Fruit fly (Drosophila melanogaster) whole organism, wandering third instar larva: ENCODE measurements around the gene Prx1.

ENCODE experiments used
- Abd-B ChIP-seq: fragments of >200 bp; optimal IDR thresholded peaks from 2 replicates; lab custom pipeline; 2017; ENCODE audit warnings: missing biosample characterization, missing genetic modification characterization
- CG32264 ChIP-seq: fragments of 200-800 bp; sonication (Bioruptor generic); optimal IDR thresholded peaks from 2 replicates; lab custom pipeline; 2016; ENCODE audit warnings: missing biosample characterization, missing genetic modification characterization
- CG9705 ChIP-seq: fragments of 200-800 bp; sonication (Bioruptor generic); optimal IDR thresholded peaks from 2 replicates; lab custom pipeline; 2018; ENCODE audit warnings: missing biosample characterization, mild to moderate bottlenecking, missing genetic modification characterization
- CrebA ChIP-seq: fragments of 200-800 bp; sonication (Bioruptor generic); optimal IDR thresholded peaks from 2 replicates; lab custom pipeline; 2016; ENCODE audit warnings: missing biosample characterization, mild to moderate bottlenecking, missing genetic modification characterization, borderline replicate concordance
- Dfd ChIP-seq: fragments of >200 bp; optimal IDR thresholded peaks from 2 replicates; lab custom pipeline; 2017; ENCODE audit warnings: missing biosample characterization, missing genetic modification characterization
- Dif ChIP-seq: fragments of 200-275, 200-300 bp; sonication (Bioruptor generic); optimal IDR thresholded peaks from 2 replicates; lab custom pipeline; 2018; ENCODE audit warnings: missing biosample characterization, missing genetic modification characterization; ENCODE audit not compliant: partially characterized antibody
- GATAd ChIP-seq: sonication (Bioruptor generic); optimal IDR thresholded peaks from 2 replicates; lab custom pipeline; 2016; ENCODE audit warnings: missing biosample characterization, missing genetic modification characterization
- HLH106 ChIP-seq: fragments of 200-800 bp; optimal IDR thresholded peaks from 3 replicates; lab custom pipeline; 2019; ENCODE audit warnings: missing biosample characterization, mild to moderate bottlenecking, missing genetic modification characterization, moderate library complexity
- Hnf4 ChIP-seq: fragments of 200-800 bp; sonication (Bioruptor generic); optimal IDR thresholded peaks from 2 replicates; lab custom pipeline; 2016; ENCODE audit warnings: missing biosample characterization, mild to moderate bottlenecking, missing genetic modification characterization
- Hr78 ChIP-seq: fragments of >200 bp; optimal IDR thresholded peaks from 2 replicates; lab custom pipeline; 2017; ENCODE audit warnings: missing biosample characterization, missing genetic modification characterization
- Hr83 ChIP-seq: fragments of 200-300 bp; sonication (Bioruptor generic); optimal IDR thresholded peaks from 2 replicates; lab custom pipeline; 2016; ENCODE audit warnings: missing biosample characterization, mild to moderate bottlenecking, missing genetic modification characterization, moderate library complexity; ENCODE audit not compliant: poor library complexity, severe bottlenecking
- Mio ChIP-seq: sonication (Bioruptor generic); optimal IDR thresholded peaks from 2 replicates; lab custom pipeline; 2016; ENCODE audit warnings: missing biosample characterization, missing genetic modification characterization
- Myc ChIP-seq: fragments of >200 bp; optimal IDR thresholded peaks from 2 replicates; lab custom pipeline; 2017
- N ChIP-seq: fragments of >200 bp; optimal IDR thresholded peaks from 2 replicates; lab custom pipeline; 2018; ENCODE audit warnings: missing biosample characterization, missing external identifiers, missing genetic modification characterization
- OdsH ChIP-seq: fragments of 200-800 bp; sonication (Bioruptor generic); optimal IDR thresholded peaks from 2 replicates; lab custom pipeline; 2016; ENCODE audit warnings: missing biosample characterization, mild to moderate bottlenecking, missing genetic modification characterization
- Sp1 ChIP-seq: fragments of 200-800 bp; sonication (Bioruptor generic); optimal IDR thresholded peaks from 3 replicates; lab custom pipeline; 2019; ENCODE audit warnings: missing biosample characterization, mild to moderate bottlenecking, missing genetic modification characterization, moderate library complexity
- Vsx2 ChIP-seq: fragments of 200-300, 225-300 bp; sonication (Bioruptor generic); optimal IDR thresholded peaks from 2 replicates; lab custom pipeline; 2018; ENCODE audit warnings: missing biosample characterization, missing genetic modification characterization; ENCODE audit not compliant: partially characterized antibody
- br ChIP-seq: fragments of 200-800 bp; sonication (Bioruptor generic); optimal IDR thresholded peaks from 2 replicates; lab custom pipeline; 2016; ENCODE audit warnings: missing biosample characterization, missing genetic modification characterization
- brk ChIP-seq: fragments of 200-800 bp; sonication (Bioruptor generic); optimal IDR thresholded peaks from 2 replicates; lab custom pipeline; 2016; ENCODE audit warnings: missing biosample characterization, mild to moderate bottlenecking, missing genetic modification characterization
- dl ChIP-seq, 2 experiments: fragments of 175-275, 200-275 bp in 1 of 2; fragments of 200-275 bp in 1 of 2; sonication (Bioruptor generic); optimal IDR thresholded peaks; lab custom pipeline; 2018; ENCODE audit warnings: mild to moderate bottlenecking in 2 of 2, missing biosample characterization in 2 of 2, missing genetic modification characterization in 2 of 2, moderate library complexity in 2 of 2; ENCODE audit not compliant: partially characterized antibody in 2 of 2, insufficient read depth in 1 of 2
- dmrt93B ChIP-seq: fragments of 200-800 bp; sonication (Bioruptor generic); optimal IDR thresholded peaks from 2 replicates; lab custom pipeline; 2018; ENCODE audit warnings: missing biosample characterization, mild to moderate bottlenecking, missing genetic modification characterization
- ey ChIP-seq: fragments of 200-800 bp; sonication (Bioruptor generic); optimal IDR thresholded peaks from 2 replicates; lab custom pipeline; 2016; ENCODE audit warnings: missing biosample characterization, missing genetic modification characterization
- foxo ChIP-seq, 2 experiments: fragments of 200-800 bp; sonication (Bioruptor generic); optimal IDR thresholded peaks; 2 replicates in 1 of 2; 3 replicates in 1 of 2; lab custom pipeline; 2016 to 2017; ENCODE audit warnings: missing biosample characterization in 2 of 2, missing genetic modification characterization in 2 of 2
- fru ChIP-seq: fragments of 200-800 bp; sonication (Bioruptor generic); optimal IDR thresholded peaks from 3 replicates; lab custom pipeline; 2016; ENCODE audit warnings: missing biosample characterization, mild to moderate bottlenecking, missing genetic modification characterization
- h ChIP-seq: fragments of 200-800 bp; sonication (Bioruptor generic); optimal IDR thresholded peaks from 3 replicates; lab custom pipeline; 2016; ENCODE audit warnings: missing biosample characterization, mild to moderate bottlenecking, missing genetic modification characterization
- jim ChIP-seq: fragments of 175-275, 200-325 bp; sonication (Bioruptor generic); optimal IDR thresholded peaks from 2 replicates; lab custom pipeline; 2016; ENCODE audit warnings: missing biosample characterization, mild to moderate bottlenecking, missing genetic modification characterization
- psq ChIP-seq: fragments of 200-800 bp; sonication (Bioruptor generic); optimal IDR thresholded peaks from 3 replicates; lab custom pipeline; 2017; ENCODE audit warnings: missing biosample characterization, mild to moderate bottlenecking, missing genetic modification characterization, moderate library complexity
- rgr ChIP-seq: fragments of 200-800 bp; sonication (Bioruptor generic); optimal IDR thresholded peaks from 3 replicates; lab custom pipeline; 2016; ENCODE audit warnings: missing biosample characterization, mild to moderate bottlenecking, missing genetic modification characterization
- sage ChIP-seq: fragments of 200-800 bp; sonication (Bioruptor generic); optimal IDR thresholded peaks from 2 replicates; lab custom pipeline; 2016; ENCODE audit warnings: missing biosample characterization, mild to moderate bottlenecking, missing genetic modification characterization
- sv ChIP-seq: fragments of 200-800 bp; sonication (Bioruptor generic); optimal IDR thresholded peaks from 3 replicates; lab custom pipeline; 2016; ENCODE audit warnings: missing biosample characterization, missing genetic modification characterization
- tai ChIP-seq: sonication (Bioruptor generic); optimal IDR thresholded peaks from 2 replicates; lab custom pipeline; 2016; ENCODE audit warnings: missing biosample characterization, missing genetic modification characterization
- usp ChIP-seq: fragments of >200 bp; optimal IDR thresholded peaks from 2 replicates; lab custom pipeline; 2017; ENCODE audit warnings: missing biosample characterization, missing genetic modification characterization
- woc ChIP-seq: sonication (Bioruptor generic); optimal IDR thresholded peaks from 2 replicates; lab custom pipeline; 2016; ENCODE audit warnings: missing biosample characterization, mild to moderate bottlenecking, missing genetic modification characterization

Gene Prx1

dm6 chr3L:15174823-15175222 is 32.8 kb upstream of the Prx1 start:
- TF ChIP-seq sage (GFP tag; lab: Kevin White, UChicago) (no peak), foxo (GFP tag; optimal IDR thresholded peaks at IDR 0.05; lab: Kevin White, UChicago) (no peak), Sp1 (peak; percentile 23), HLH106 (peak; percentile 23), jim (GFP tag; lab: Kevin White, UChicago) (no peak), CG32264 (GFP tag; lab: Kevin White, UChicago) (no peak)

- no peak for TF ChIP-seq rgr
- no peak for TF ChIP-seq Sp1
- TF ChIP-seq Dfd (GFP tag; lab: Kevin White, UChicago) = no peak
- no peak for TF ChIP-seq Mio (GFP tag; lab: Kevin White, UChicago)
- TF ChIP-seq Hr83 (GFP tag; lab: Kevin White, UChicago) = no peak
- TF ChIP-seq CG32264 (GFP tag; lab: Kevin White, UChicago) = no peak
- TF ChIP-seq foxo (GFP tag; optimal IDR thresholded peaks at IDR 0.05; lab: Kevin White, UChicago) = no peak
- TF ChIP-seq Hnf4 (GFP tag; lab: Kevin White, UChicago) = no peak
- TF ChIP-seq CrebA (GFP tag; lab: Kevin White, UChicago) = no peak
- no peak for TF ChIP-seq brk
- no peak for TF ChIP-seq Dif (GFP tag; lab: Kevin White, UChicago)
- TF ChIP-seq Myc (lab: Kevin White, UChicago) = no peak
- TF ChIP-seq OdsH (GFP tag; lab: Kevin White, UChicago) = no peak
- no peak for TF ChIP-seq sv (GFP tag; lab: Kevin White, UChicago)
- TF ChIP-seq HLH106 = no peak
- TF ChIP-seq Hr78 = no peak
- TF ChIP-seq usp (GFP tag; lab: Kevin White, UChicago) = no peak
These were observed 30.9 kb upstream of the Prx1 start for dm6 chr3L:15176641-15177215.

- TF ChIP-seq usp (GFP tag; lab: Kevin White, UChicago) = no peak
- TF ChIP-seq sv (GFP tag; lab: Kevin White, UChicago) = no peak
- TF ChIP-seq OdsH (GFP tag; lab: Kevin White, UChicago) = no peak
- TF ChIP-seq jim (GFP tag; lab: Kevin White, UChicago) = no peak
- no peak for TF ChIP-seq Sp1
- TF ChIP-seq N (GFP tag; lab: Kevin White, UChicago) = no peak
- no peak for TF ChIP-seq CG9705 (GFP tag; lab: Kevin White, UChicago)
- no peak for TF ChIP-seq h (GFP tag; lab: Kevin White, UChicago)
- no peak for TF ChIP-seq tai
- no peak for TF ChIP-seq dl (GFP tag; optimal IDR thresholded peaks at IDR 0.05; lab: Kevin White, UChicago; ENCODE audit: insufficient read depth in 1 of 2, partially characterized antibody in 2 of 2)
- TF ChIP-seq GATAd (GFP tag; lab: Kevin White, UChicago) = no peak
- no peak for TF ChIP-seq CG32264 (GFP tag; lab: Kevin White, UChicago)
- TF ChIP-seq brk = no peak
- no peak for TF ChIP-seq Abd-B (GFP tag; lab: Kevin White, UChicago)
- no peak for TF ChIP-seq Hr83 (GFP tag; lab: Kevin White, UChicago)
- TF ChIP-seq CrebA (GFP tag; lab: Kevin White, UChicago) = no peak
These were observed 29.0 kb upstream of the Prx1 start for dm6 chr3L:15178618-15179017.

- TF ChIP-seq Sp1 = peak; percentile 56
- TF ChIP-seq Abd-B (GFP tag; lab: Kevin White, UChicago) = no peak
- TF ChIP-seq OdsH (GFP tag; lab: Kevin White, UChicago) = peak; percentile 24
- peak in 1 of 2 experiments; percentile 49 for TF ChIP-seq foxo (GFP tag; optimal IDR thresholded peaks at IDR 0.05; lab: Kevin White, UChicago)
- TF ChIP-seq br (GFP tag; lab: Kevin White, UChicago) = peak; percentile 14
- peak; percentile 31 for TF ChIP-seq ey (GFP tag; lab: Kevin White, UChicago)
- TF ChIP-seq HLH106 = peak; percentile 61
- no peak for TF ChIP-seq Mio (GFP tag; lab: Kevin White, UChicago)
- no peak for TF ChIP-seq Vsx2 (GFP tag; lab: Kevin White, UChicago)
- TF ChIP-seq woc (GFP tag; lab: Kevin White, UChicago) = peak; percentile 15
- TF ChIP-seq dmrt93B (GFP tag; lab: Kevin White, UChicago) = peak; percentile 9
- no peak for TF ChIP-seq Dif (GFP tag; lab: Kevin White, UChicago)
- peak; percentile 44 for TF ChIP-seq psq (GFP tag; lab: Kevin White, UChicago)
- TF ChIP-seq Hr83 (GFP tag; lab: Kevin White, UChicago) = no peak
- TF ChIP-seq h (GFP tag; lab: Kevin White, UChicago) = peak; percentile 22
- TF ChIP-seq fru (GFP tag; lab: Kevin White, UChicago) = peak; percentile 56
These were observed 26.8 kb upstream of the Prx1 start for dm6 chr3L:15180816-15181215.
